Fruit fly (Drosophila melanogaster) whole organism, embryonic: ENCODE results near the gene CG14627.

Experiments
- Bgb ChIP-seq: fragments of 200-800 bp; sonication (Bioruptor generic); IDR thresholded peaks from 2 replicates; pipeline ENCODE4 v1.3.6; 2022; ENCODE audit warnings: missing biosample characterization, missing genetic modification characterization; ENCODE audit not compliant: partially characterized antibody
- C15 ChIP-seq: fragments of 200-800 bp; sonication (Bioruptor generic); IDR thresholded peaks from 3 replicates; pipeline ENCODE4 v1.3.6; 2022; ENCODE audit warnings: missing biosample characterization, missing genetic modification characterization
- CG11398 ChIP-seq: fragments of 200-800 bp; sonication (Bioruptor generic); optimal IDR thresholded peaks from 2 replicates; lab custom pipeline; 2016; ENCODE audit warnings: missing biosample characterization, missing genetic modification characterization
- CG12769 ChIP-seq: fragments of 200-800 bp; sonication (Bioruptor generic); optimal IDR thresholded peaks from 2 replicates; lab custom pipeline; 2019; ENCODE audit warnings: missing biosample characterization, mild to moderate bottlenecking, missing genetic modification characterization, moderate library complexity
- CG14050 ChIP-seq: fragments of 200-800 bp; sonication (Bioruptor generic); IDR thresholded peaks from 3 replicates; pipeline ENCODE4 v1.3.6; 2022; ENCODE audit warnings: missing biosample characterization, missing genetic modification characterization
- CG1603 ChIP-seq: fragments of 200-800 bp; sonication (Bioruptor generic); optimal IDR thresholded peaks from 2 replicates; lab custom pipeline; 2019; ENCODE audit warnings: missing biosample characterization, mild to moderate bottlenecking, missing genetic modification characterization, moderate library complexity
- CG16779 ChIP-seq: fragments of 200-800 bp; sonication (Bioruptor generic); IDR thresholded peaks from 2 replicates; pipeline ENCODE4 v1.3.6; 2022; ENCODE audit warnings: missing biosample characterization, missing genetic modification characterization
- CG16813 ChIP-seq: fragments of 200-800 bp; sonication (Bioruptor generic); IDR thresholded peaks from 3 replicates; pipeline ENCODE4 v1.3.6; 2022; ENCODE audit warnings: missing biosample characterization, missing genetic modification characterization; ENCODE audit not compliant: partially characterized antibody
- CG17359 ChIP-seq: fragments of 200-800 bp; sonication (Bioruptor generic); optimal IDR thresholded peaks from 3 replicates; lab custom pipeline; 2018; ENCODE audit warnings: missing biosample characterization, mild to moderate bottlenecking, missing genetic modification characterization, moderate library complexity
- CG17802 ChIP-seq: fragments of 200-800 bp; sonication (Bioruptor generic); optimal IDR thresholded peaks from 2 replicates; lab custom pipeline; 2018; ENCODE audit warnings: missing biosample characterization, mild to moderate bottlenecking, missing genetic modification characterization, moderate library complexity
- CG2120 ChIP-seq: fragments of 200-800 bp; sonication (Bioruptor generic); optimal IDR thresholded peaks from 3 replicates; lab custom pipeline; 2016; ENCODE audit warnings: missing biosample characterization, missing genetic modification characterization
- CG2129 ChIP-seq: fragments of 200-800 bp; sonication (Bioruptor generic); IDR thresholded peaks from 2 replicates; pipeline ENCODE4 v1.3.6; 2022; ENCODE audit warnings: missing biosample characterization, missing genetic modification characterization; ENCODE audit not compliant: partially characterized antibody
- CG30403 ChIP-seq: fragments of 200-800 bp; sonication (Bioruptor generic); optimal IDR thresholded peaks from 3 replicates; lab custom pipeline; 2016; ENCODE audit warnings: missing biosample characterization, missing genetic modification characterization
- CG31388 ChIP-seq: fragments of 200-800 bp; sonication (Bioruptor generic); optimal IDR thresholded peaks from 2 replicates; lab custom pipeline; 2016; ENCODE audit warnings: missing biosample characterization, missing genetic modification characterization
- CG33213 ChIP-seq: fragments of 200-800 bp; sonication (Bioruptor generic); optimal IDR thresholded peaks from 3 replicates; lab custom pipeline; 2016; ENCODE audit warnings: missing biosample characterization, missing genetic modification characterization
- CG33557 ChIP-seq: fragments of 200-800 bp; sonication (Bioruptor generic); optimal IDR thresholded peaks from 2 replicates; lab custom pipeline; 2019; ENCODE audit warnings: missing biosample characterization, mild to moderate bottlenecking, missing genetic modification characterization, moderate library complexity
- CG34376 ChIP-seq: fragments of 200-800 bp; sonication (Bioruptor generic); optimal IDR thresholded peaks from 2 replicates; lab custom pipeline; 2018; ENCODE audit warnings: missing biosample characterization, mild to moderate bottlenecking, missing genetic modification characterization
- CG42726 ChIP-seq: fragments of 200-800 bp; sonication (Bioruptor generic); IDR thresholded peaks from 2 replicates; pipeline ENCODE4 v1.3.6; 2022; ENCODE audit warnings: missing biosample characterization, missing genetic modification characterization; ENCODE audit not compliant: partially characterized antibody
- CG4328 ChIP-seq: fragments of 200-800 bp; sonication (Bioruptor generic); optimal IDR thresholded peaks from 3 replicates; lab custom pipeline; 2017; ENCODE audit warnings: missing biosample characterization, missing genetic modification reagents, missing genetic modification characterization
- CG4360 ChIP-seq: fragments of 200-800 bp; sonication (Bioruptor generic); IDR thresholded peaks from 2 replicates; pipeline ENCODE4 v1.3.6; 2022; ENCODE audit warnings: missing biosample characterization, missing genetic modification characterization
- CG5180 ChIP-seq: fragments of 200-800 bp; sonication (Bioruptor generic); optimal IDR thresholded peaks from 3 replicates; lab custom pipeline; 2017; ENCODE audit warnings: missing biosample characterization, missing genetic modification characterization, mild to moderate bottlenecking, moderate library complexity, missing genetic modification reagents
- CG6765 ChIP-seq: fragments of 200-800 bp; sonication (Bioruptor generic); optimal IDR thresholded peaks from 3 replicates; lab custom pipeline; 2017; ENCODE audit warnings: missing biosample characterization, mild to moderate bottlenecking, missing genetic modification characterization
- CG7745 ChIP-seq: fragments of 200-800 bp; sonication (Bioruptor generic); optimal IDR thresholded peaks from 2 replicates; lab custom pipeline; 2018; ENCODE audit warnings: missing biosample characterization, mild to moderate bottlenecking, missing genetic modification characterization, moderate library complexity
- CG8359 ChIP-seq: fragments of 200-800 bp; sonication (Bioruptor generic); optimal IDR thresholded peaks from 2 replicates; lab custom pipeline; 2017; ENCODE audit warnings: missing biosample characterization, mild to moderate bottlenecking, missing genetic modification characterization, borderline replicate concordance
- CG8924 ChIP-seq: fragments of 200-800 bp; optimal IDR thresholded peaks from 3 replicates; lab custom pipeline; 2019; ENCODE audit warnings: missing biosample characterization, mild to moderate bottlenecking, missing genetic modification characterization, moderate library complexity
- CG9797 ChIP-seq: fragments of 200-800 bp; sonication (Bioruptor generic); optimal IDR thresholded peaks from 3 replicates; lab custom pipeline; 2018; ENCODE audit warnings: missing biosample characterization, mild to moderate bottlenecking, missing genetic modification characterization
- Deaf1 ChIP-seq: fragments of 200-800 bp; optimal IDR thresholded peaks from 3 replicates; lab custom pipeline; 2019; ENCODE audit warnings: missing biosample characterization, mild to moderate bottlenecking, missing genetic modification characterization, moderate library complexity
- Ets97D ChIP-seq: fragments of 200-800 bp; sonication (Bioruptor generic); optimal IDR thresholded peaks from 3 replicates; lab custom pipeline; 2016; ENCODE audit warnings: missing biosample characterization, missing genetic modification characterization
- Hey ChIP-seq: fragments of 200-800 bp; sonication (Bioruptor generic); optimal IDR thresholded peaks from 3 replicates; lab custom pipeline; 2018; ENCODE audit warnings: missing biosample characterization, mild to moderate bottlenecking, missing genetic modification characterization
- MESR4 ChIP-seq: fragments of 200-800 bp; sonication (Bioruptor generic); optimal IDR thresholded peaks from 2 replicates; lab custom pipeline; 2018; ENCODE audit warnings: missing biosample characterization, mild to moderate bottlenecking, missing genetic modification characterization, moderate library complexity
- Oaz ChIP-seq: fragments of 200-800 bp; sonication (Bioruptor generic); IDR thresholded peaks from 2 replicates; pipeline ENCODE4 v1.3.6; 2022; ENCODE audit warnings: missing biosample characterization, missing genetic modification characterization
- Sox100B ChIP-seq: fragments of 200-800 bp; sonication (Bioruptor generic); optimal IDR thresholded peaks from 3 replicates; lab custom pipeline; 2018; ENCODE audit warnings: missing biosample characterization, mild to moderate bottlenecking, missing genetic modification characterization
- Sry-δ ChIP-seq: fragments of 200-800 bp; sonication (Bioruptor generic); optimal IDR thresholded peaks from 2 replicates; lab custom pipeline; 2016; ENCODE audit warnings: missing biosample characterization, missing genetic modification characterization
- Tbp ChIP-seq: fragments of >200 bp; optimal IDR thresholded peaks from 2 replicates; lab custom pipeline; 2018; ENCODE audit warnings: missing biosample characterization, missing genetic modification characterization
- ato ChIP-seq: fragments of 200-800 bp; sonication (Bioruptor generic); IDR thresholded peaks from 2 replicates; pipeline ENCODE4 v1.3.6; 2022; ENCODE audit warnings: missing biosample characterization, missing genetic modification characterization; ENCODE audit not compliant: partially characterized antibody
- dpn ChIP-seq, 2 experiments: fragments of 200-800 bp; sonication (Bioruptor generic); optimal IDR thresholded peaks; 3 replicates each; lab custom pipeline; 2016; ENCODE audit warnings: missing biosample characterization in 2 of 2, missing genetic modification characterization in 2 of 2
- ewg ChIP-seq: fragments of 200-800 bp; sonication (Bioruptor generic); optimal IDR thresholded peaks from 3 replicates; lab custom pipeline; 2017; ENCODE audit warnings: mild to moderate bottlenecking, missing biosample characterization, missing genetic modification reagents, missing genetic modification characterization
- gt ChIP-seq: fragments of 200-800 bp; sonication (Bioruptor generic); IDR thresholded peaks from 2 replicates; pipeline ENCODE4 v1.3.6; 2022; ENCODE audit warnings: missing biosample characterization, missing genetic modification characterization
- h ChIP-seq: fragments of >200 bp; optimal IDR thresholded peaks from 2 replicates; lab custom pipeline; 2017
- ham ChIP-seq: fragments of 200-800 bp; sonication (Bioruptor generic); IDR thresholded peaks from 2 replicates; pipeline ENCODE4 v1.3.6; 2022; ENCODE audit warnings: missing biosample characterization, missing genetic modification characterization
- hbn ChIP-seq: fragments of 200-800 bp; sonication (Bioruptor generic); IDR thresholded peaks from 2 replicates; pipeline ENCODE4 v1.3.6; 2022; ENCODE audit warnings: missing biosample characterization, missing genetic modification characterization; ENCODE audit not compliant: partially characterized antibody
- jumu ChIP-seq: fragments of 200-800 bp; sonication (Bioruptor generic); optimal IDR thresholded peaks from 3 replicates; lab custom pipeline; 2016; ENCODE audit warnings: missing biosample characterization, missing genetic modification characterization
- mld ChIP-seq: fragments of 200-800 bp; sonication (Bioruptor generic); IDR thresholded peaks from 3 replicates; pipeline ENCODE4 v1.3.6; 2022; ENCODE audit warnings: missing biosample characterization, missing genetic modification characterization; ENCODE audit not compliant: partially characterized antibody
- odd ChIP-seq: fragments of 200-800 bp; sonication (Bioruptor generic); optimal IDR thresholded peaks from 2 replicates; lab custom pipeline; 2017; ENCODE audit warnings: missing biosample characterization, mild to moderate bottlenecking, missing genetic modification characterization
- pnt ChIP-seq: fragments of 200-800 bp; sonication (Bioruptor generic); optimal IDR thresholded peaks from 3 replicates; lab custom pipeline; 2016; ENCODE audit warnings: missing biosample characterization, missing genetic modification characterization
- psq ChIP-seq: fragments of 200-800 bp; sonication (Bioruptor generic); optimal IDR thresholded peaks from 2 replicates; lab custom pipeline; 2017; ENCODE audit warnings: missing biosample characterization, missing genetic modification characterization
- sima ChIP-seq: fragments of 200-800 bp; sonication (Bioruptor generic); optimal IDR thresholded peaks from 2 replicates; lab custom pipeline; 2016; ENCODE audit warnings: missing biosample characterization, missing genetic modification characterization
- sna ChIP-seq: fragments of 200-800 bp; sonication (Bioruptor generic); IDR thresholded peaks from 2 replicates; pipeline ENCODE4 v1.3.6; 2022; ENCODE audit warnings: missing biosample characterization, missing genetic modification characterization; ENCODE audit not compliant: partially characterized antibody
- tap ChIP-seq: fragments of 200-800 bp; optimal IDR thresholded peaks from 3 replicates; lab custom pipeline; 2019; ENCODE audit warnings: missing biosample characterization, mild to moderate bottlenecking, missing genetic modification characterization, moderate library complexity
- trh ChIP-seq: fragments of 200-800 bp; sonication (Bioruptor generic); optimal IDR thresholded peaks from 2 replicates; lab custom pipeline; 2016; ENCODE audit warnings: missing biosample characterization, missing genetic modification characterization
- twi ChIP-seq: fragments of 200-800 bp; optimal IDR thresholded peaks from 2 replicates; lab custom pipeline; 2019; ENCODE audit warnings: missing biosample characterization, mild to moderate bottlenecking, missing genetic modification characterization, moderate library complexity

The CG14627 gene

DNA sequence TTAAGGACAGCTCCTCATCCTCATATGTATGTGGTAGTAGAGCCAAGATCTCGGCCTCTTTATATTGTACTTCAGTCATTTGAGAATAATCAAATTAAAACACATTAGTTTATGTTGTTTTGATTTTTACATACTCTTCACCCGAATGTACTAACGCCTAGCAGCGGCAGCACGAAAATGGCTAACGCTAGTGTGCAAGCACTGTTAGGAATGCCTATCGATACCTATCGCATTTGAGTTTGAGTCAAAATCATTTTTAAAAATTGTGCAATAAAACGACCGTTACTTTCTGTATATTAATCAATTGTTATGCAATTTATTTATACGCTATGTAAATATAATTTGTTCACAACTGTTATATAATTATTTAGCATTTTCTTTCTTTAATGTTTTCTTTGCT, 33.6 kb downstream of the CG14627 start, which contains the start of gene CG11398 (continued):
- TF ChIP-seq CG7745 (tag; lab: Kevin White, UChicago): no peak
- no peak for TF ChIP-seq CG4360 (GFP tag; lab: Robert Waterston, UW)
- TF ChIP-seq CG8924 (tag; lab: Kevin White, UChicago): peak; percentile 10
- no peak for TF ChIP-seq psq (GFP tag; lab: Kevin White, UChicago)
- no peak for TF ChIP-seq dpn (GFP tag; optimal IDR thresholded peaks at IDR 0.05; lab: Kevin White, UChicago)
- TF ChIP-seq CG30403 (GFP tag; lab: Kevin White, UChicago): no peak
- no peak for TF ChIP-seq h (lab: Kevin White, UChicago)
- peak; percentile 83 for TF ChIP-seq CG16813
- TF ChIP-seq C15 (GFP tag; lab: Robert Waterston, UW): no peak
- no peak for TF ChIP-seq CG2120
- TF ChIP-seq gt: no peak
- peak; percentile 78 for TF ChIP-seq CG42726 (GFP tag; lab: Robert Waterston, UW)
- no peak for TF ChIP-seq CG6765 (GFP tag; lab: Kevin White, UChicago)
- no peak for TF ChIP-seq ham (GFP tag; lab: Robert Waterston, UW)
- peak; percentile 49; the same call in 1 of the 2 replicates for TF ChIP-seq CG2129 (GFP tag; lab: Robert Waterston, UW)
- peak; percentile 76 for TF ChIP-seq Ets97D (GFP tag; lab: Kevin White, UChicago)
- no peak for TF ChIP-seq ewg (GFP tag; lab: Kevin White, UChicago)
- TF ChIP-seq MESR4: peak; percentile 17
- TF ChIP-seq pnt (GFP tag; lab: Kevin White, UChicago): no peak
- no peak for TF ChIP-seq tap (tag; lab: Kevin White, UChicago)
- no peak for TF ChIP-seq CG4328 (GFP tag; lab: Kevin White, UChicago)
- peak; percentile 55 for TF ChIP-seq CG33213 (GFP tag; lab: Kevin White, UChicago)
- no peak for TF ChIP-seq jumu (GFP tag; lab: Kevin White, UChicago)
- no peak for TF ChIP-seq CG34376 (GFP tag; lab: Kevin White, UChicago)
- no peak for TF ChIP-seq CG16779 (GFP tag; lab: Robert Waterston, UW)
- peak; percentile 83 for TF ChIP-seq CG1603
- TF ChIP-seq odd: no peak
- no peak for TF ChIP-seq trh
- no peak for TF ChIP-seq CG33557 (GFP tag; lab: Kevin White, UChicago)
- peak; percentile 77; the same call in 1 of the 2 replicates for TF ChIP-seq hbn (GFP tag; lab: Robert Waterston, UW)
- TF ChIP-seq CG5180 (GFP tag; lab: Kevin White, UChicago): no peak
- TF ChIP-seq CG17359 (tag; lab: Kevin White, UChicago): no peak
- TF ChIP-seq sima (GFP tag; lab: Kevin White, UChicago): no peak
- no peak for TF ChIP-seq Deaf1
- TF ChIP-seq ato (GFP tag; lab: Robert Waterston, UW): peak; percentile 67; the same call in 1 of the 2 replicates
- no peak for TF ChIP-seq CG14050 (GFP tag; lab: Robert Waterston, UW)
- no peak for TF ChIP-seq CG8359
- TF ChIP-seq CG31388 (GFP tag; lab: Kevin White, UChicago): no peak
- TF ChIP-seq Hey: no peak
- TF ChIP-seq CG12769 (tag; lab: Kevin White, UChicago): no peak
- no peak for TF ChIP-seq Tbp
- TF ChIP-seq CG11398 (GFP tag; lab: Kevin White, UChicago): peak; percentile 7
- TF ChIP-seq Bgb: peak; percentile 84
- peak; percentile 66 for TF ChIP-seq sna (GFP tag; lab: Robert Waterston, UW)
- peak; percentile 82 for TF ChIP-seq Sry-δ (GFP tag; lab: Kevin White, UChicago)
- TF ChIP-seq Sox100B (GFP tag; lab: Kevin White, UChicago): no peak
- peak; percentile 75 for TF ChIP-seq CG9797 (GFP tag; lab: Kevin White, UChicago)
- 0 out of 3 replicates have a peak, but pooled peaks have one; percentile 33 for TF ChIP-seq mld
- TF ChIP-seq CG17802: peak; percentile 50
- no peak for TF ChIP-seq Oaz (GFP tag; lab: Robert Waterston, UW)
- no peak for TF ChIP-seq twi (tag; lab: Kevin White, UChicago)
